Worm (Caenorhabditis elegans): Measurements from ENCODE around the gene arrd-17.

Gene arrd-17

ce11 chrIII:13644279-13644678 is 13.7 kb upstream of the arrd-17 start:
- no peak for TF ChIP-seq nhr-67 (tag; optimal IDR thresholded peaks at IDR 0.05)
- TF ChIP-seq aly-2 (tag; optimal IDR thresholded peaks at IDR 0.05), result no peak
- no peak for TF ChIP-seq nhr-237 (tag; optimal IDR thresholded peaks at IDR 0.05)
- TF ChIP-seq nhr-12 (tag; optimal IDR thresholded peaks at IDR 0.05), result no peak
- no peak for TF ChIP-seq ztf-4 (tag; optimal IDR thresholded peaks at IDR 0.05)
- TF ChIP-seq nfya-1 (tag; optimal IDR thresholded peaks at IDR 0.05; ENCODE audit: insufficient read depth), result no peak

ce11 chrIII:13643534-13643933 is 12.9 kb upstream of the arrd-17 start, which contains the start of the genes drr-2 and set-16:
Gene drr-2, minus strand, starts transcription at chrIII:13643570.
Gene set-16, plus strand, starts transcription at chrIII:13643916.
- peak; percentile 94 for TF ChIP-seq R02D3.7 (tag; optimal IDR thresholded peaks at IDR 0.05)
- no peak for TF ChIP-seq mml-1 (tag; optimal IDR thresholded peaks at IDR 0.05)
- TF ChIP-seq nhr-12 (tag; optimal IDR thresholded peaks at IDR 0.05), result no peak
- peak; percentile 97 for TF ChIP-seq tbx-2 (tag; optimal IDR thresholded peaks at IDR 0.05)
- TF ChIP-seq fos-1 (tag; optimal IDR thresholded peaks at IDR 0.05), result peak; percentile 88
- TF ChIP-seq elt-3 (tag; optimal IDR thresholded peaks at IDR 0.05), result peak; percentile 0 to 92 (median 71)
- no peak for TF ChIP-seq ztf-11 (tag; optimal IDR thresholded peaks at IDR 0.05)
- peak; percentile 99 for TF ChIP-seq ceh-28 (tag; optimal IDR thresholded peaks at IDR 0.05)
- peak; percentile 99 for TF ChIP-seq pha-4 (tag; optimal IDR thresholded peaks at IDR 0.05)
- peak; percentile 95 for TF ChIP-seq sea-2 (GFP tag; optimal IDR thresholded peaks at IDR 0.05)
- peak; percentile 94 for TF ChIP-seq elt-2 (tag; optimal IDR thresholded peaks at IDR 0.05)
- peak in 1 of 2 experiments; percentile 69 for TF ChIP-seq eor-1 (tag; optimal IDR thresholded peaks at IDR 0.05)
- TF ChIP-seq nhr-23 (tag; optimal IDR thresholded peaks at IDR 0.05), result peak; percentile 99
- TF ChIP-seq nhr-11 (tag; optimal IDR thresholded peaks at IDR 0.05), result peak; percentile 95
- TF ChIP-seq unc-39 (tag; optimal IDR thresholded peaks at IDR 0.05), result peak; percentile 32
- peak; percentile 75 for TF ChIP-seq ZK546.5 (tag; optimal IDR thresholded peaks at IDR 0.05)
- peak; percentile 93 for TF ChIP-seq snpc-4 (tag; optimal IDR thresholded peaks at IDR 0.05)
- peak; percentile 98 for TF ChIP-seq nhr-43 (tag; optimal IDR thresholded peaks at IDR 0.05; ENCODE audit: poor library complexity, severe bottlenecking)
- TF ChIP-seq fkh-2 (tag; optimal IDR thresholded peaks at IDR 0.05), result no peak
- peak; percentile 94 for TF ChIP-seq unc-62 (GFP tag; optimal IDR thresholded peaks at IDR 0.05)
- peak; percentile 98 for TF ChIP-seq jun-1 (tag; optimal IDR thresholded peaks at IDR 0.05)
- peak; percentile 98 for TF ChIP-seq lsy-12 (tag; optimal IDR thresholded peaks at IDR 0.05)
- TF ChIP-seq nhr-25 (tag; optimal IDR thresholded peaks at IDR 0.05), result peak; percentile 100
- no peak for TF ChIP-seq ceh-16 (tag; optimal IDR thresholded peaks at IDR 0.05)
- TF ChIP-seq ama-1 (optimal IDR thresholded peaks at IDR 0.05), result peak; percentile 77
- TF ChIP-seq daf-12 (tag; optimal IDR thresholded peaks at IDR 0.05), result peak; percentile 66
- TF ChIP-seq zag-1 (tag; optimal IDR thresholded peaks at IDR 0.05), result peak; percentile 80
- peak; percentile 92 for TF ChIP-seq pqm-1 (tag; optimal IDR thresholded peaks at IDR 0.05)
- peak; percentile 99 for TF ChIP-seq fkh-10 (GFP tag; optimal IDR thresholded peaks at IDR 0.05)
- peak; percentile 94 for TF ChIP-seq skn-1 (tag; optimal IDR thresholded peaks at IDR 0.05)
- TF ChIP-seq nhr-77 (tag; optimal IDR thresholded peaks at IDR 0.05), result peak; percentile 92
- peak; percentile 94 for TF ChIP-seq hmg-11 (tag; optimal IDR thresholded peaks at IDR 0.05)
- TF ChIP-seq ceh-9 (tag; optimal IDR thresholded peaks at IDR 0.05), result no peak
- TF ChIP-seq nfya-1 (tag; optimal IDR thresholded peaks at IDR 0.05; ENCODE audit: insufficient read depth), result peak; percentile 99
- TF ChIP-seq ztf-4 (tag; optimal IDR thresholded peaks at IDR 0.05), result peak; percentile 90
- peak; percentile 97 for TF ChIP-seq lin-39 (tag; optimal IDR thresholded peaks at IDR 0.05)
- TF ChIP-seq nhr-67 (tag; optimal IDR thresholded peaks at IDR 0.05), result no peak
- peak; percentile 45 for TF ChIP-seq nhr-76 (tag; optimal IDR thresholded peaks at IDR 0.05)
- TF ChIP-seq egl-27 (tag; optimal IDR thresholded peaks at IDR 0.05), result peak; percentile 91
- TF ChIP-seq aly-2 (tag; optimal IDR thresholded peaks at IDR 0.05), result peak; percentile 81
- TF ChIP-seq mdl-1 (tag; optimal IDR thresholded peaks at IDR 0.05), result peak; percentile 38
- TF ChIP-seq nhr-28 (tag; optimal IDR thresholded peaks at IDR 0.05), result peak; percentile 76
- peak; percentile 81 for TF ChIP-seq egl-5 (tag; optimal IDR thresholded peaks at IDR 0.05)
- peak; percentile 98 for TF ChIP-seq lin-15B (tag; optimal IDR thresholded peaks at IDR 0.05)
- peak; percentile 95 for TF ChIP-seq ceh-82 (tag; optimal IDR thresholded peaks at IDR 0.05)
- TF ChIP-seq nhr-237 (tag; optimal IDR thresholded peaks at IDR 0.05), result peak; percentile 33
- TF ChIP-seq elt-1 (tag; optimal IDR thresholded peaks at IDR 0.05), result peak; percentile 82

Data from whole organism, L3 larva.